Fruit fly (Drosophila melanogaster): Measurements from ENCODE around the gene spz5.

The spz5 gene

DNA sequence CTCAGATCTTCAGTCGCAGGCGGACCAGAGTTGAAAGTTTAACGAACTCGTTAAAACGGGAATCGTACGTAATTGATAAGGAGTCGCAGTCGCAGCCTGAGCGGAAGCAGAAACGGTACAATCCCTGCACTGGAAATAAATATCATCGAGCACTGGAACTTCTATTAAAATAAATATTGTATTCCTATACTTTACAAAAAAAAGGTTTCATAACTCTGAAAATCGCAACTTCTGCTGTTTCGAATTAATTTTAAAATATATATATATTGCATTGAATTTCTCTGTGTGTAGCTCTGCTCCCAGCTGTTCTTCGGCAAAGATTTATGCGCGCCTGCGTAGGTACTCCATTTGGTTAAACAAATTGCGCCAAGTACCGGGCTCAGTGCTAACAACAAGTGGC is 7.6 kb downstream of the spz5 start (continued):
- no peak for TF ChIP-seq Lpt (GFP tag; optimal IDR thresholded peaks at IDR 0.05)
- TF ChIP-seq vri (GFP tag; optimal IDR thresholded peaks at IDR 0.05): no peak
- no peak for TF ChIP-seq dsx (GFP tag; optimal IDR thresholded peaks at IDR 0.05; ENCODE audit: poor library complexity, severe bottlenecking)
- TF ChIP-seq CG8119 (GFP tag; IDR thresholded peaks at IDR 0.05): no peak
- peak; percentile 7 for TF ChIP-seq OdsH (GFP tag; optimal IDR thresholded peaks at IDR 0.05)
- peak; percentile 3 for TF ChIP-seq CG3032 (tag; optimal IDR thresholded peaks at IDR 0.05)
- TF ChIP-seq CG16779 (tag; optimal IDR thresholded peaks at IDR 0.05): no peak
- no peak for TF ChIP-seq CG8632 (GFP tag; optimal IDR thresholded peaks at IDR 0.05)
- no peak for TF ChIP-seq Hr4 (GFP tag; optimal IDR thresholded peaks at IDR 0.05)
- no peak for TF ChIP-seq CG6276 (GFP tag; optimal IDR thresholded peaks at IDR 0.05)
- TF ChIP-seq CG6792 (GFP tag; optimal IDR thresholded peaks at IDR 0.05): no peak
- TF ChIP-seq CG11762 (GFP tag; optimal IDR thresholded peaks at IDR 0.05; ENCODE audit: insufficient read depth): no peak
- TF ChIP-seq CG8319 (GFP tag; optimal IDR thresholded peaks at IDR 0.05): no peak
- no peak for TF ChIP-seq eg (GFP tag; IDR thresholded peaks at IDR 0.05)
- no peak for TF ChIP-seq Eip75B (GFP tag; optimal IDR thresholded peaks at IDR 0.05)
- TF ChIP-seq CG11294 (GFP tag; IDR thresholded peaks at IDR 0.05): no peak
- no peak for TF ChIP-seq CG32006 (GFP tag; optimal IDR thresholded peaks at IDR 0.05)

- no peak for TF ChIP-seq OdsH (GFP tag; optimal IDR thresholded peaks at IDR 0.05)
- no peak for TF ChIP-seq CG11762 (GFP tag; optimal IDR thresholded peaks at IDR 0.05; ENCODE audit: insufficient read depth)
- TF ChIP-seq Met (GFP tag; optimal IDR thresholded peaks at IDR 0.05): no peak
- TF ChIP-seq Hr39 (GFP tag; optimal IDR thresholded peaks at IDR 0.05): no peak
- TF ChIP-seq topi (GFP tag; optimal IDR thresholded peaks at IDR 0.05): no peak
- no peak for TF ChIP-seq Ets96B (tag; optimal IDR thresholded peaks at IDR 0.05)
- no peak for TF ChIP-seq spab (GFP tag; optimal IDR thresholded peaks at IDR 0.05)
- no peak for TF ChIP-seq salr (GFP tag; optimal IDR thresholded peaks at IDR 0.05)
- TF ChIP-seq lz (GFP tag; optimal IDR thresholded peaks at IDR 0.05): no peak
- TF ChIP-seq Sox15 (GFP tag; optimal IDR thresholded peaks at IDR 0.05): no peak
Measured at dm6 chr3L:2882328-2882727, 9.6 kb downstream of the spz5 start.

DNA sequence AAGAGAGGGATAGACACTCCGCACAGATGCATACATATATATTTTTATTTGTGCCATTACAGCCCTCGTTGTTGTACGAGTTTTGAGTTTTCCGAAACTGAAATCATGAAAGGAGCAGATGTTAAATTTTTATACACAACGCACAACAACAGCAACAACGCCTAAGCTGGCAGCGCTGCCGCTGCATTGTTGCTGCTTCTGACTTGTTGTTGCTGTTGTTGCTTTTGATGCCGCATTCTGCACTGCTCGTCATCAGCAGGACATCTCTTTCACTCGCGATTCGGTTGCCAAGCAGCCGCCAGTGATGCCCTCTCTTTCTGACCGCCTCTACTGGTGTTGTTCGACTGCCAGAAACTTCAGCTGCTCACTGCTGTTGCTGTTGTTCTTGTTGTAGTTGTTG is 10.4 kb downstream of the spz5 start:
- no peak for TF ChIP-seq CG7368 (GFP tag; optimal IDR thresholded peaks at IDR 0.05)
- TF ChIP-seq CG6276 (GFP tag; optimal IDR thresholded peaks at IDR 0.05): no peak
- TF ChIP-seq Eip78C (GFP tag): peak; percentile 23
- TF ChIP-seq svp (GFP tag): peak; percentile 21
- peak; percentile 25 for TF ChIP-seq dsx (GFP tag; optimal IDR thresholded peaks at IDR 0.05; ENCODE audit: poor library complexity, severe bottlenecking)

dm6 chr3L:2879827-2880131 is 12.2 kb downstream of the spz5 start:
- TF ChIP-seq net (GFP tag; optimal IDR thresholded peaks at IDR 0.05) (no peak), fd59A (GFP tag; optimal IDR thresholded peaks at IDR 0.05) (no peak), svp (GFP tag) (peak; percentile 71), CG9139 (GFP tag; optimal IDR thresholded peaks at IDR 0.05) (peak; percentile 62), ss (GFP tag; optimal IDR thresholded peaks at IDR 0.05) (peak; percentile 76 to 77), CG1621 (tag; optimal IDR thresholded peaks at IDR 0.05) (peak; percentile 25), CG6808 (GFP tag; optimal IDR thresholded peaks at IDR 0.05) (peak; percentile 68), achi (GFP tag; optimal IDR thresholded peaks at IDR 0.05) (peak; percentile 5), CG15336 (GFP tag; IDR thresholded peaks at IDR 0.05) (peak; percentile 75), Eip78C (GFP tag) (peak; percentile 92), Eip93F (GFP tag; optimal IDR thresholded peaks at IDR 0.05) (no peak), vri (GFP tag; optimal IDR thresholded peaks at IDR 0.05) (no peak), Gug (GFP tag; IDR thresholded peaks at IDR 0.05) (peak; percentile 83), Hr4 (GFP tag; optimal IDR thresholded peaks at IDR 0.05) (peak; percentile 30), topi (GFP tag; optimal IDR thresholded peaks at IDR 0.05) (peak; percentile 65), pdm3 (GFP tag; optimal IDR thresholded peaks at IDR 0.05) (peak; percentile 40), spab (GFP tag; optimal IDR thresholded peaks at IDR 0.05) (peak; percentile 68), dsx (GFP tag; optimal IDR thresholded peaks at IDR 0.05; ENCODE audit: poor library complexity, severe bottlenecking) (peak; percentile 52), CG11902 (GFP tag; optimal IDR thresholded peaks at IDR 0.05) (peak; percentile 30), CG10631 (GFP tag; optimal IDR thresholded peaks at IDR 0.05) (peak; percentile 47), Sox14 (GFP tag; optimal IDR thresholded peaks at IDR 0.05) (peak; percentile 20), Hr39 (GFP tag; optimal IDR thresholded peaks at IDR 0.05) (no peak), CG3919 (GFP tag; optimal IDR thresholded peaks at IDR 0.05) (peak; percentile 69), salr (GFP tag; optimal IDR thresholded peaks at IDR 0.05) (peak in 1 of 2 experiments; percentile 43), CG11762 (GFP tag; optimal IDR thresholded peaks at IDR 0.05; ENCODE audit: insufficient read depth) (peak; percentile 22), CG4318 (GFP tag; optimal IDR thresholded peaks at IDR 0.05) (peak; percentile 28), CG8119 (GFP tag; IDR thresholded peaks at IDR 0.05) (peak; percentile 74), OdsH (GFP tag; optimal IDR thresholded peaks at IDR 0.05) (no peak), Lpt (GFP tag; optimal IDR thresholded peaks at IDR 0.05) (peak; percentile 21), CG6163 (GFP tag; IDR thresholded peaks at IDR 0.05) (peak; percentile 86), CG6792 (GFP tag; optimal IDR thresholded peaks at IDR 0.05) (peak; percentile 31), CG16779 (tag; optimal IDR thresholded peaks at IDR 0.05) (peak; percentile 47)
